6 worm cellular contexts compared by ENCODE assay signal in genomic region chrII:3071012-3071749, ce11.
A peak's percentile ranks its signal among the peaks of the same experiment; 100 is the strongest.
TF ChIP-seq lines count a peak whose summit lies in the region.

Gene Y25C1A.7 (minus strand): TSS chrII:3071062.

TF ChIP-seq in whole organism, L1 larva, 84 proteins besides CTCF, POLR2A, EP300 and RAD21:
- TF ChIP-seq efl-1 (optimal IDR thresholded peaks at IDR 0.05; lab: Kevin White, UChicago) (no peak), efl-1 (GFP tag; optimal IDR thresholded peaks at IDR 0.05 in 1 of 2; lab: Kevin White, UChicago) (peak in 1 of 2 experiments; percentile 12), mep-1 (tag; optimal IDR thresholded peaks at IDR 0.05; lab: Kevin White, UChicago) (no peak), nhr-85 (tag; lab: Kevin White, UChicago) (peak; percentile 12)
TF ChIP-seq in whole organism, L1 larva: peak in this region for 2.

TF ChIP-seq in whole organism, L2 larva, 48 proteins besides CTCF, POLR2A, EP300 and RAD21:
- TF ChIP-seq nhr-10 (tag; optimal IDR thresholded peaks at IDR 0.05; lab: Kevin White, UChicago) (no peak), elt-3 (tag; optimal IDR thresholded peaks at IDR 0.05; lab: Kevin White, UChicago) (no peak), crh-2 (tag; optimal IDR thresholded peaks at IDR 0.05; lab: Kevin White, UChicago) (peak; percentile 60), lin-39 (tag; optimal IDR thresholded peaks at IDR 0.05; lab: Kevin White, UChicago) (no peak)

TF ChIP-seq in whole organism, L3 larva, 47 proteins besides CTCF, POLR2A, EP300 and RAD21:
- TF ChIP-seq ZK546.5 (tag; optimal IDR thresholded peaks at IDR 0.05; lab: Kevin White, UChicago) (no peak), fos-1 (tag; optimal IDR thresholded peaks at IDR 0.05; lab: Kevin White, UChicago) (no peak), ztf-4 (tag; optimal IDR thresholded peaks at IDR 0.05; lab: Kevin White, UChicago) (no peak), nhr-23 (tag; optimal IDR thresholded peaks at IDR 0.05; lab: Kevin White, UChicago) (no peak), pqm-1 (tag; optimal IDR thresholded peaks at IDR 0.05; lab: Kevin White, UChicago) (no peak), snpc-4 (tag; optimal IDR thresholded peaks at IDR 0.05; lab: Kevin White, UChicago) (no peak), ceh-28 (tag; optimal IDR thresholded peaks at IDR 0.05; lab: Kevin White, UChicago) (peak; percentile 34), lsy-12 (tag; optimal IDR thresholded peaks at IDR 0.05; lab: Kevin White, UChicago) (no peak)

TF ChIP-seq in whole organism, L4 larva, 104 proteins besides CTCF, POLR2A, EP300 and RAD21:
- TF ChIP-seq mes-2 (tag; optimal IDR thresholded peaks at IDR 0.05; lab: Kevin White, UChicago; ENCODE audit: poor library complexity, severe bottlenecking), result peak; percentile 35
- TF ChIP-seq unc-39 (tag; optimal IDR thresholded peaks at IDR 0.05; lab: Kevin White, UChicago), result no peak

TF ChIP-seq in whole organism, midembryonic, 9 proteins besides CTCF, POLR2A, EP300 and RAD21:
- peak; percentile 13; the same call in 1 of the 2 replicates for TF ChIP-seq ztf-29 (GFP tag; IDR thresholded peaks at IDR 0.05; lab: Robert Waterston, UW)
- TF ChIP-seq T22C8.4 (GFP tag; IDR thresholded peaks at IDR 0.05; lab: Robert Waterston, UW), result 0 out of 2 replicates have a peak, but pooled peaks have one; percentile 15
- TF ChIP-seq flt-1 (GFP tag; IDR thresholded peaks at IDR 0.05; lab: Robert Waterston, UW), result no peak

TF ChIP-seq in whole organism, young adult, 124 proteins besides CTCF, POLR2A, EP300 and RAD21:
- TF ChIP-seq ceh-27 (GFP tag; optimal IDR thresholded peaks at IDR 0.05; lab: Kevin White, UChicago), result no peak
- TF ChIP-seq let-607 (tag; optimal IDR thresholded peaks at IDR 0.05; lab: Kevin White, UChicago), result peak; percentile 78 to 92
